Worm (Caenorhabditis elegans) whole organism, midembryonic: ENCODE data around the gene pek-1.

Experiments used
- T22C8.4 ChIP-seq: fragments of 200-800 bp; sonication (Bioruptor generic); IDR thresholded peaks from 2 replicates; pipeline ENCODE4 v1.3.6; 2022; ENCODE audit warnings: missing genetic modification characterization, missing compliant biosample characterization
- cog-1 ChIP-seq: sonication (generic microtip); optimal IDR thresholded peaks from 2 replicates; lab custom pipeline; 2016; ENCODE audit warnings: missing genetic modification characterization, missing compliant biosample characterization
- flt-1 ChIP-seq: fragments of 200-800 bp; sonication (Bioruptor generic); IDR thresholded peaks from 2 replicates; pipeline ENCODE4 v1.3.6; 2022; ENCODE audit warnings: missing genetic modification characterization, missing compliant biosample characterization
- ref-1 ChIP-seq: fragments of 200-800 bp; sonication (Bioruptor generic); conservative IDR thresholded peaks from 2 replicates; pipeline ENCODE4 v1.3.6; 2022; ENCODE audit warnings: missing genetic modification reagents, missing genetic modification characterization, missing compliant biosample characterization
- tab-1 ChIP-seq: fragments of 200-800 bp; sonication (Bioruptor generic); IDR thresholded peaks from 2 replicates; pipeline ENCODE4 v1.3.6; 2022; ENCODE audit warnings: missing genetic modification characterization, missing compliant biosample characterization
- ztf-29 ChIP-seq: fragments of 200-800 bp; sonication (Bioruptor generic); IDR thresholded peaks from 2 replicates; pipeline ENCODE4 v1.3.6; 2022; ENCODE audit warnings: missing genetic modification reagents, missing genetic modification characterization, missing compliant biosample characterization

DNA sequence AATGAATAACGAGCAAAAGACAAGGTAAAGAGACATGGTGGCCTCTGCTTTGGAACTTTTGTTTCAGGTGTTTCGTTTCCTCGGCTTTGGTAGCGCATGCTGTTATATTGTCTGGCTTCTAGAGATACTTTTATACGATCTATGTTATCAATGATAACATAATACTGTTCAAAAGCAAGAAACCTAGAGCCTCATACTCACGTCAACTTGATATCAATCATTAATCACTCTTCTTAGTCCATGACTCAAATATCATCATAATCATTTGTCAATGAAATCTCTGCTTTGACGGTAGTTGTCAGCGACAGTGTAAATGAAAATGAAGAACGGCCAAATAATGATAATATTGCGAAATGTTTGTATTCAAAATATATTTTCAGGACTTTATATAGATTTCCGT, 35.6 kb upstream of the pek-1 start:
- TF ChIP-seq T22C8.4 (no peak), tab-1 (no peak), ztf-29 (GFP tag; lab: Robert Waterston, UW) (no peak), cog-1 (tag; lab: Kevin White, UChicago) (no peak), ref-1 (GFP tag; lab: Robert Waterston, UW) (no peak), flt-1 (GFP tag; lab: Robert Waterston, UW) (no peak)
